Fruit fly (Drosophila melanogaster) whole organism, embryonic: ENCODE results near the gene CG4338.

Experiments
- Ada2b ChIP-seq: fragments of 200-800 bp; sonication (Bioruptor generic); IDR thresholded peaks from 2 replicates; pipeline ENCODE4 v1.3.6; 2022; ENCODE audit warnings: missing biosample characterization, missing genetic modification characterization
- Adf1 ChIP-seq: fragments of 200-800 bp; sonication (Bioruptor generic); IDR thresholded peaks from 2 replicates; pipeline ENCODE4 v1.3.6; 2022; ENCODE audit warnings: missing biosample characterization, missing genetic modification characterization
- Atf6 ChIP-seq: fragments of 200-800 bp; sonication (Bioruptor generic); IDR thresholded peaks from 2 replicates; pipeline ENCODE4 v1.3.6; 2022; ENCODE audit warnings: missing biosample characterization, missing genetic modification characterization
- B-H1 ChIP-seq: fragments of 200-800 bp; sonication (Bioruptor generic); IDR thresholded peaks from 3 replicates; pipeline ENCODE4 v1.3.6; 2022; ENCODE audit warnings: missing biosample characterization, missing genetic modification characterization
- CG10366 ChIP-seq: fragments of 200-800 bp; sonication (Bioruptor generic); IDR thresholded peaks from 2 replicates; pipeline ENCODE4 v1.3.6; 2022; ENCODE audit warnings: missing biosample characterization, missing genetic modification characterization
- CG10462 ChIP-seq: fragments of 200-800 bp; sonication (Bioruptor generic); optimal IDR thresholded peaks from 2 replicates; lab custom pipeline; 2016; ENCODE audit warnings: missing biosample characterization, missing genetic modification characterization
- CG11456 ChIP-seq: fragments of 200-800 bp; sonication (Bioruptor generic); IDR thresholded peaks from 3 replicates; pipeline ENCODE4 v1.3.6; 2022; ENCODE audit warnings: missing biosample characterization, missing genetic modification characterization
- CG12071 ChIP-seq: fragments of 200-800 bp; sonication (Bioruptor generic); optimal IDR thresholded peaks from 3 replicates; lab custom pipeline; 2018; ENCODE audit warnings: missing biosample characterization, mild to moderate bottlenecking, missing genetic modification characterization
- CG12299 ChIP-seq: fragments of 200-800 bp; sonication (Bioruptor generic); optimal IDR thresholded peaks from 2 replicates; lab custom pipeline; 2018; ENCODE audit warnings: missing biosample characterization, mild to moderate bottlenecking, missing genetic modification characterization
- CG12744 ChIP-seq: fragments of 200-800 bp; sonication (Bioruptor generic); optimal IDR thresholded peaks from 2 replicates; lab custom pipeline; 2016; ENCODE audit warnings: missing biosample characterization, missing genetic modification characterization
- CG14667 ChIP-seq: fragments of 200-800 bp; sonication (Bioruptor generic); IDR thresholded peaks from 2 replicates; pipeline ENCODE4 v1.3.6; 2022; ENCODE audit warnings: missing biosample characterization, missing genetic modification characterization
- CG14710 ChIP-seq: fragments of 200-800 bp; sonication (Bioruptor generic); optimal IDR thresholded peaks from 3 replicates; lab custom pipeline; 2019; ENCODE audit warnings: missing biosample characterization, mild to moderate bottlenecking, missing genetic modification characterization, moderate library complexity
- CG15696 ChIP-seq: fragments of 200-800 bp; sonication (Bioruptor generic); optimal IDR thresholded peaks from 2 replicates; lab custom pipeline; 2019; ENCODE audit warnings: missing biosample characterization, mild to moderate bottlenecking, missing genetic modification characterization, moderate library complexity
- CG17568 ChIP-seq: fragments of 200-800 bp; sonication (Bioruptor generic); optimal IDR thresholded peaks from 2 replicates; lab custom pipeline; 2018; ENCODE audit warnings: missing biosample characterization, mild to moderate bottlenecking, missing genetic modification characterization, moderate library complexity
- CG18262 ChIP-seq: fragments of 200-800 bp; optimal IDR thresholded peaks from 3 replicates; lab custom pipeline; 2019; ENCODE audit warnings: missing biosample characterization, mild to moderate bottlenecking, missing genetic modification characterization, moderate library complexity
- CG18599 ChIP-seq: fragments of 200-800 bp; sonication (Bioruptor generic); optimal IDR thresholded peaks from 3 replicates; lab custom pipeline; 2017; ENCODE audit warnings: missing biosample characterization, missing genetic modification characterization, mild to moderate bottlenecking, moderate library complexity, missing genetic modification reagents
- CG2889 ChIP-seq: fragments of 200-800 bp; sonication (Bioruptor generic); IDR thresholded peaks from 3 replicates; pipeline ENCODE4 v1.3.6; 2022; ENCODE audit warnings: missing biosample characterization, missing genetic modification characterization
- CG32772 ChIP-seq: fragments of 200-800 bp; sonication (Bioruptor generic); IDR thresholded peaks from 2 replicates; pipeline ENCODE4 v1.3.6; 2022; ENCODE audit warnings: missing biosample characterization, missing genetic modification characterization
- CG42726 ChIP-seq: fragments of 200-800 bp; sonication (Bioruptor generic); IDR thresholded peaks from 2 replicates; pipeline ENCODE4 v1.3.6; 2022; ENCODE audit warnings: missing biosample characterization, missing genetic modification characterization; ENCODE audit not compliant: partially characterized antibody
- CG4854 ChIP-seq: fragments of 200-800 bp; sonication (Bioruptor generic); optimal IDR thresholded peaks from 2 replicates; lab custom pipeline; 2016; ENCODE audit warnings: missing biosample characterization, missing genetic modification characterization, inconsistent platforms
- CG5245 ChIP-seq: fragments of 200-800 bp; sonication (Bioruptor generic); optimal IDR thresholded peaks from 3 replicates; lab custom pipeline; 2016; ENCODE audit warnings: missing biosample characterization, missing genetic modification characterization
- CG5953 ChIP-seq: fragments of 200-800 bp; sonication (Bioruptor generic); IDR thresholded peaks from 2 replicates; pipeline ENCODE4 v1.3.6; 2022; ENCODE audit warnings: missing biosample characterization, missing genetic modification characterization
- CG6272 ChIP-seq: fragments of 200-800 bp; sonication (Bioruptor generic); IDR thresholded peaks from 2 replicates; pipeline ENCODE4 v1.3.6; 2022; ENCODE audit warnings: missing biosample characterization, missing genetic modification characterization
- CG7372 ChIP-seq: fragments of 200-800 bp; sonication (Bioruptor generic); IDR thresholded peaks from 2 replicates; pipeline ENCODE4 v1.3.6; 2022; ENCODE audit warnings: missing biosample characterization, missing genetic modification characterization
- CG7928 ChIP-seq: fragments of 200-800 bp; sonication (Bioruptor generic); optimal IDR thresholded peaks from 2 replicates; lab custom pipeline; 2017; ENCODE audit warnings: missing biosample characterization, mild to moderate bottlenecking, missing genetic modification characterization
- CG8290 ChIP-seq, 3 experiments: fragments of 200-800 bp; sonication (Bioruptor generic); optimal IDR thresholded peaks; 2 replicates each; lab custom pipeline; 2016 to 2019; ENCODE audit warnings: missing biosample characterization in 3 of 3, missing genetic modification characterization in 3 of 3, mild to moderate bottlenecking in 2 of 3, moderate library complexity in 1 of 3
- D19A ChIP-seq: fragments of 200-800 bp; optimal IDR thresholded peaks from 3 replicates; lab custom pipeline; 2019; ENCODE audit warnings: missing biosample characterization, mild to moderate bottlenecking, missing genetic modification characterization, moderate library complexity
- ERR ChIP-seq: fragments of 200-800 bp; sonication (Bioruptor generic); optimal IDR thresholded peaks from 2 replicates; lab custom pipeline; 2016; ENCODE audit warnings: missing biosample characterization, missing genetic modification characterization
- Ets65A ChIP-seq: fragments of 200-800 bp; sonication (Bioruptor generic); peaks from one replicate; lab custom pipeline; 2016; ENCODE audit warnings: missing biosample characterization, missing genetic modification characterization
- Fer1 ChIP-seq: fragments of 200-800 bp; sonication (Bioruptor generic); optimal IDR thresholded peaks from 2 replicates; lab custom pipeline; 2017; ENCODE audit warnings: missing biosample characterization, mild to moderate bottlenecking, missing genetic modification characterization
- Lpt ChIP-seq: fragments of >200 bp; optimal IDR thresholded peaks from 2 replicates; lab custom pipeline; 2018; ENCODE audit warnings: missing biosample characterization, missing genetic modification characterization
- NFAT ChIP-seq: fragments of 200-800 bp; sonication (Bioruptor generic); IDR thresholded peaks from 2 replicates; pipeline ENCODE4 v1.3.6; 2022; ENCODE audit warnings: missing biosample characterization, missing genetic modification characterization
- Six4 ChIP-seq: fragments of 200-800 bp; sonication (Bioruptor generic); optimal IDR thresholded peaks from 2 replicates; lab custom pipeline; 2016; ENCODE audit warnings: missing biosample characterization, missing genetic modification characterization
- Spps ChIP-seq: fragments of 200-800 bp; sonication (Bioruptor generic); optimal IDR thresholded peaks from 2 replicates; lab custom pipeline; 2018; ENCODE audit warnings: missing biosample characterization, mild to moderate bottlenecking, missing genetic modification characterization
- Stat92E ChIP-seq, 3 experiments: fragments of >200 bp in 2 of 3; fragments of 200-800 bp in 1 of 3; sonication (Bioruptor generic) in 1 of 3; optimal IDR thresholded peaks; 2 replicates each; lab custom pipeline; 2017 to 2019; ENCODE audit warnings: missing biosample characterization in 3 of 3, missing genetic modification characterization in 3 of 3, mild to moderate bottlenecking in 1 of 3, moderate library complexity in 1 of 3
- bsh ChIP-seq, 2 experiments: fragments of 200-800 bp; sonication (Bioruptor generic); optimal IDR thresholded peaks; 2 replicates each; lab custom pipeline; 2017 to 2018; ENCODE audit warnings: mild to moderate bottlenecking in 2 of 2, missing biosample characterization in 2 of 2, missing genetic modification characterization in 2 of 2, moderate library complexity in 1 of 2
- cas ChIP-seq: fragments of 200-800 bp; sonication (Bioruptor generic); IDR thresholded peaks from 2 replicates; pipeline ENCODE4 v1.3.6; 2022; ENCODE audit warnings: missing biosample characterization, missing genetic modification characterization
- ewg ChIP-seq: fragments of 200-800 bp; sonication (Bioruptor generic); optimal IDR thresholded peaks from 3 replicates; lab custom pipeline; 2017; ENCODE audit warnings: mild to moderate bottlenecking, missing biosample characterization, missing genetic modification reagents, missing genetic modification characterization
- gro ChIP-seq: fragments of 200-800 bp; sonication (Bioruptor generic); optimal IDR thresholded peaks from 2 replicates; lab custom pipeline; 2016; ENCODE audit warnings: missing biosample characterization, missing genetic modification characterization
- insv ChIP-seq, 2 experiments: fragments of 200-800 bp; sonication (Bioruptor generic); optimal IDR thresholded peaks; 3 replicates each; lab custom pipeline; 2016 to 2018; ENCODE audit warnings: missing biosample characterization in 2 of 2, missing genetic modification characterization in 2 of 2
- jing ChIP-seq: fragments of 200-800 bp; sonication (Bioruptor generic); optimal IDR thresholded peaks from 2 replicates; lab custom pipeline; 2018; ENCODE audit warnings: missing biosample characterization, mild to moderate bottlenecking, missing genetic modification characterization
- mirr ChIP-seq: fragments of 200-800 bp; sonication (Bioruptor generic); optimal IDR thresholded peaks from 3 replicates; lab custom pipeline; 2018; ENCODE audit warnings: missing biosample characterization, mild to moderate bottlenecking, missing genetic modification characterization
- oc ChIP-seq: fragments of 200-800 bp; sonication (Bioruptor generic); optimal IDR thresholded peaks from 2 replicates; lab custom pipeline; 2018; ENCODE audit warnings: missing biosample characterization, mild to moderate bottlenecking, missing genetic modification characterization, moderate library complexity
- pzg ChIP-seq: fragments of 200-800 bp; sonication (Bioruptor generic); optimal IDR thresholded peaks from 3 replicates; lab custom pipeline; 2018; ENCODE audit warnings: missing biosample characterization, mild to moderate bottlenecking, missing genetic modification characterization, moderate library complexity
- row ChIP-seq: fragments of 200-800 bp; sonication (Bioruptor generic); IDR thresholded peaks from 3 replicates; pipeline ENCODE4 v1.3.6; 2022; ENCODE audit warnings: missing biosample characterization, missing genetic modification characterization
- schlank ChIP-seq: fragments of 200-800 bp; sonication (Bioruptor generic); optimal IDR thresholded peaks from 2 replicates; lab custom pipeline; 2018; ENCODE audit warnings: missing biosample characterization, mild to moderate bottlenecking, missing genetic modification characterization
- sima ChIP-seq: fragments of 200-800 bp; sonication (Bioruptor generic); optimal IDR thresholded peaks from 2 replicates; lab custom pipeline; 2016; ENCODE audit warnings: missing biosample characterization, missing genetic modification characterization
- sr ChIP-seq: fragments of 200-800 bp; sonication (Bioruptor generic); IDR thresholded peaks from 3 replicates; pipeline ENCODE4 v1.3.6; 2022; ENCODE audit warnings: missing biosample characterization, missing genetic modification characterization
- stc ChIP-seq: fragments of 200-800 bp; sonication (Bioruptor generic); IDR thresholded peaks from 2 replicates; pipeline ENCODE4 v1.3.6; 2022; ENCODE audit warnings: missing biosample characterization, missing genetic modification characterization
- trh ChIP-seq: fragments of 200-800 bp; sonication (Bioruptor generic); optimal IDR thresholded peaks from 2 replicates; lab custom pipeline; 2016; ENCODE audit warnings: missing biosample characterization, missing genetic modification characterization
- tx ChIP-seq: fragments of 200-800 bp; sonication (Bioruptor generic); optimal IDR thresholded peaks from 2 replicates; lab custom pipeline; 2016; ENCODE audit warnings: missing biosample characterization, missing genetic modification characterization

CG4338 gene

dm6 chr3R:15265406-15266040 lies 9.8 kb upstream of the CG4338 start, which contains the start of gene ATPsynO (continued):
- TF ChIP-seq oc (tag; lab: Kevin White, UChicago), result no peak
- peak; percentile 99 for TF ChIP-seq CG7928 (GFP tag; lab: Kevin White, UChicago)
- no peak for TF ChIP-seq sr (GFP tag; lab: Robert Waterston, UW)
- TF ChIP-seq Fer1 (GFP tag; lab: Kevin White, UChicago), result peak; percentile 27
- TF ChIP-seq CG14667 (GFP tag; lab: Robert Waterston, UW), result no peak
- TF ChIP-seq ewg (GFP tag; lab: Kevin White, UChicago), result no peak
- TF ChIP-seq cas (GFP tag; lab: Robert Waterston, UW), result no peak
- no peak for TF ChIP-seq CG15696 (tag; lab: Kevin White, UChicago)
- no peak for TF ChIP-seq Adf1
- TF ChIP-seq CG18599 (GFP tag; lab: Kevin White, UChicago), result no peak
- no peak for TF ChIP-seq CG10462 (GFP tag; lab: Kevin White, UChicago)
- no peak for TF ChIP-seq CG5245 (GFP tag; lab: Kevin White, UChicago)
- no peak for TF ChIP-seq NFAT
- TF ChIP-seq CG6272 (GFP tag; lab: Robert Waterston, UW), result no peak
- TF ChIP-seq pzg (GFP tag; lab: Kevin White, UChicago), result peak; percentile 87
- no peak for TF ChIP-seq CG11456 (GFP tag; lab: Robert Waterston, UW)
- TF ChIP-seq Stat92E (GFP tag; optimal IDR thresholded peaks at IDR 0.05; lab: Kevin White, UChicago), result peak in 1 of 3 experiments; percentile 6
- TF ChIP-seq CG18262 (tag; lab: Kevin White, UChicago), result peak; percentile 32
- TF ChIP-seq sima (GFP tag; lab: Kevin White, UChicago), result no peak
- TF ChIP-seq mirr (GFP tag; lab: Kevin White, UChicago), result no peak
- TF ChIP-seq CG14710 (tag; lab: Kevin White, UChicago), result peak; percentile 53
- TF ChIP-seq Lpt (GFP tag; lab: Kevin White, UChicago), result no peak
- no peak for TF ChIP-seq D19A
- TF ChIP-seq stc (GFP tag; lab: Robert Waterston, UW), result no peak
- TF ChIP-seq CG10366 (GFP tag; lab: Robert Waterston, UW), result no peak
- TF ChIP-seq tx (GFP tag; lab: Kevin White, UChicago), result no peak
- no peak for TF ChIP-seq Atf6 (GFP tag; lab: Robert Waterston, UW)
- TF ChIP-seq CG5953 (GFP tag; lab: Robert Waterston, UW), result no peak
- peak; percentile 18; the same call in 1 of the 2 replicates for TF ChIP-seq CG42726
- no peak for TF ChIP-seq insv (GFP tag; optimal IDR thresholded peaks at IDR 0.05; lab: Kevin White, UChicago)
- no peak for TF ChIP-seq bsh (GFP tag; optimal IDR thresholded peaks at IDR 0.05; lab: Kevin White, UChicago)
- TF ChIP-seq CG4854 (GFP tag; lab: Kevin White, UChicago), result no peak
- TF ChIP-seq jing, result no peak
- no peak for TF ChIP-seq Spps
- TF ChIP-seq B-H1 (GFP tag; lab: Robert Waterston, UW), result no peak
- no peak for TF ChIP-seq CG8290 (GFP tag; optimal IDR thresholded peaks at IDR 0.05; lab: Kevin White, UChicago)
- no peak for TF ChIP-seq CG8290 (tag; optimal IDR thresholded peaks at IDR 0.05; lab: Kevin White, UChicago)
- no peak for TF ChIP-seq CG32772 (GFP tag; lab: Robert Waterston, UW)
- TF ChIP-seq CG7372 (GFP tag; lab: Robert Waterston, UW), result no peak
- no peak for TF ChIP-seq Six4
- TF ChIP-seq CG12744 (GFP tag; lab: Kevin White, UChicago), result no peak
- peak; percentile 60 for TF ChIP-seq Ets65A (GFP tag; lab: Kevin White, UChicago)
- TF ChIP-seq row, result peak; percentile 78
- no peak for TF ChIP-seq CG2889 (GFP tag; lab: Robert Waterston, UW)
- no peak for TF ChIP-seq CG12299
- no peak for TF ChIP-seq CG17568 (GFP tag; lab: Kevin White, UChicago)
- TF ChIP-seq gro (GFP tag; lab: Kevin White, UChicago), result peak; percentile 51
- no peak for TF ChIP-seq Ada2b (GFP tag; lab: Robert Waterston, UW)
- TF ChIP-seq ERR (GFP tag; lab: Kevin White, UChicago), result no peak
- no peak for TF ChIP-seq CG12071 (GFP tag; lab: Kevin White, UChicago)
- no peak for TF ChIP-seq schlank (tag; lab: Kevin White, UChicago)
- no peak for TF ChIP-seq trh (GFP tag; lab: Kevin White, UChicago)
